Fruit fly (Drosophila melanogaster) whole organism, embryonic: ENCODE data around the gene dtn.
A peak's percentile ranks its signal among the peaks of the same experiment; 100 is the strongest.

ENCODE experiments used
- Adf1 ChIP-seq: fragments of 200-800 bp; sonication (Bioruptor generic); IDR thresholded peaks from 2 replicates; pipeline ENCODE4 v1.3.6; 2022; ENCODE audit warnings: missing biosample characterization, missing genetic modification characterization
- CG10321 ChIP-seq: fragments of 200-800 bp; sonication (Bioruptor generic); IDR thresholded peaks from 2 replicates; pipeline ENCODE4 v1.3.6; 2022; ENCODE audit warnings: missing biosample characterization, missing genetic modification characterization
- CG10654 ChIP-seq: fragments of 200-800 bp; sonication (Bioruptor generic); optimal IDR thresholded peaks from 2 replicates; lab custom pipeline; 2016; ENCODE audit warnings: missing biosample characterization, missing genetic modification characterization
- CG11696 ChIP-seq: fragments of 200-800 bp; sonication (Bioruptor generic); IDR thresholded peaks from 2 replicates; pipeline ENCODE4 v1.3.6; 2022; ENCODE audit warnings: missing biosample characterization, missing genetic modification characterization
- CG12104 ChIP-seq: fragments of 200-800 bp; sonication (Bioruptor generic); optimal IDR thresholded peaks from 3 replicates; lab custom pipeline; 2016; ENCODE audit warnings: missing biosample characterization, missing genetic modification characterization
- CG13775 ChIP-seq: fragments of 200-800 bp; sonication (Bioruptor generic); optimal IDR thresholded peaks from 3 replicates; lab custom pipeline; 2017; ENCODE audit warnings: missing biosample characterization, mild to moderate bottlenecking, missing genetic modification characterization
- CG14441 ChIP-seq: fragments of 200-800 bp; sonication (Bioruptor generic); IDR thresholded peaks from 2 replicates; pipeline ENCODE4 v1.3.6; 2022; ENCODE audit warnings: missing biosample characterization, missing genetic modification characterization
- CG14860 ChIP-seq: fragments of 200-800 bp; sonication (Bioruptor generic); IDR thresholded peaks from 3 replicates; pipeline ENCODE4 v1.3.6; 2022; ENCODE audit warnings: missing biosample characterization, missing genetic modification characterization; ENCODE audit not compliant: partially characterized antibody
- CG1603 ChIP-seq: fragments of 200-800 bp; sonication (Bioruptor generic); optimal IDR thresholded peaks from 2 replicates; lab custom pipeline; 2019; ENCODE audit warnings: missing biosample characterization, mild to moderate bottlenecking, missing genetic modification characterization, moderate library complexity
- CG17612 ChIP-seq: fragments of 200-800 bp; sonication (Bioruptor generic); IDR thresholded peaks from 2 replicates; pipeline ENCODE4 v1.3.6; 2022; ENCODE audit warnings: missing biosample characterization, missing genetic modification characterization
- CG18011 ChIP-seq: fragments of 200-800 bp; sonication (Bioruptor generic); optimal IDR thresholded peaks from 2 replicates; lab custom pipeline; 2017; ENCODE audit warnings: missing biosample characterization, missing genetic modification characterization, mild to moderate bottlenecking, moderate library complexity, missing genotype
- CG18599 ChIP-seq: fragments of 200-800 bp; sonication (Bioruptor generic); optimal IDR thresholded peaks from 3 replicates; lab custom pipeline; 2017; ENCODE audit warnings: missing biosample characterization, missing genetic modification characterization, mild to moderate bottlenecking, moderate library complexity, missing genetic modification reagents
- CG32532 ChIP-seq: fragments of 200-800 bp; sonication (Bioruptor generic); IDR thresholded peaks from 2 replicates; pipeline ENCODE4 v1.3.6; 2022; ENCODE audit warnings: missing biosample characterization, missing genetic modification characterization
- CG3726 ChIP-seq: fragments of 200-800 bp; sonication (Bioruptor generic); IDR thresholded peaks from 3 replicates; pipeline ENCODE4, ENCODE4 v1.3.6; 2022; ENCODE audit warnings: missing biosample characterization, missing genetic modification characterization
- CG5245 ChIP-seq: fragments of 200-800 bp; sonication (Bioruptor generic); optimal IDR thresholded peaks from 3 replicates; lab custom pipeline; 2016; ENCODE audit warnings: missing biosample characterization, missing genetic modification characterization
- CG7786 ChIP-seq: fragments of 200-800 bp; sonication (Bioruptor generic); optimal IDR thresholded peaks from 2 replicates; lab custom pipeline; 2016; ENCODE audit warnings: missing biosample characterization, missing genetic modification characterization
- CHES-1-like ChIP-seq: fragments of 200-800 bp; sonication (Bioruptor generic); optimal IDR thresholded peaks from 2 replicates; lab custom pipeline; 2016; ENCODE audit warnings: missing biosample characterization, missing genetic modification characterization
- CoRest ChIP-seq: fragments of 200-800 bp; sonication (Bioruptor generic); optimal IDR thresholded peaks from 3 replicates; lab custom pipeline; 2018; ENCODE audit warnings: missing biosample characterization, mild to moderate bottlenecking, missing genetic modification characterization, moderate library complexity
- Dad ChIP-seq: fragments of 200-800 bp; sonication (Bioruptor generic); optimal IDR thresholded peaks from 3 replicates; lab custom pipeline; 2016; ENCODE audit warnings: missing biosample characterization, missing genetic modification characterization
- Fer3 ChIP-seq: fragments of 200-800 bp; sonication (Bioruptor generic); optimal IDR thresholded peaks from 2 replicates; lab custom pipeline; 2018; ENCODE audit warnings: missing biosample characterization, mild to moderate bottlenecking, missing genetic modification characterization, moderate library complexity
- Hey ChIP-seq: fragments of 200-800 bp; sonication (Bioruptor generic); optimal IDR thresholded peaks from 3 replicates; lab custom pipeline; 2018; ENCODE audit warnings: missing biosample characterization, mild to moderate bottlenecking, missing genetic modification characterization
- NC2α ChIP-seq: fragments of 200-800 bp; sonication (Bioruptor generic); optimal IDR thresholded peaks from 2 replicates; lab custom pipeline; 2016; ENCODE audit warnings: missing biosample characterization, missing genetic modification characterization
- Oli ChIP-seq: fragments of 200-800 bp; sonication (Bioruptor generic); optimal IDR thresholded peaks from 2 replicates; lab custom pipeline; 2018; ENCODE audit warnings: missing biosample characterization, mild to moderate bottlenecking, missing genetic modification characterization, moderate library complexity
- Poxn ChIP-seq: fragments of 200-800 bp; sonication (Bioruptor generic); IDR thresholded peaks from 2 replicates; pipeline ENCODE4 v1.3.6; 2022; ENCODE audit warnings: missing biosample characterization, missing genetic modification characterization
- Six4 ChIP-seq: fragments of 200-800 bp; sonication (Bioruptor generic); optimal IDR thresholded peaks from 2 replicates; lab custom pipeline; 2016; ENCODE audit warnings: missing biosample characterization, missing genetic modification characterization
- Sox100B ChIP-seq: fragments of 200-800 bp; sonication (Bioruptor generic); optimal IDR thresholded peaks from 3 replicates; lab custom pipeline; 2018; ENCODE audit warnings: missing biosample characterization, mild to moderate bottlenecking, missing genetic modification characterization
- Tbp ChIP-seq: fragments of >200 bp; optimal IDR thresholded peaks from 2 replicates; lab custom pipeline; 2018; ENCODE audit warnings: missing biosample characterization, missing genetic modification characterization
- Usf ChIP-seq: fragments of 200-800 bp; sonication (Bioruptor generic); optimal IDR thresholded peaks from 2 replicates; lab custom pipeline; 2017; ENCODE audit warnings: missing genotype, missing biosample characterization, missing genetic modification characterization
- Xbp1 ChIP-seq: fragments of 200-800 bp; sonication (Bioruptor generic); optimal IDR thresholded peaks from 3 replicates; lab custom pipeline; 2016; ENCODE audit warnings: missing biosample characterization, mild to moderate bottlenecking, missing genetic modification characterization
- YL-1 ChIP-seq: fragments of 200-800 bp; sonication (Bioruptor generic); optimal IDR thresholded peaks from 3 replicates; lab custom pipeline; 2017; ENCODE audit warnings: missing biosample characterization, mild to moderate bottlenecking, missing genetic modification characterization
- az2 ChIP-seq: fragments of 200-800 bp; sonication (Bioruptor generic); optimal IDR thresholded peaks from 3 replicates; lab custom pipeline; 2016; ENCODE audit warnings: missing biosample characterization, missing genetic modification characterization
- bbx ChIP-seq: fragments of 200-800 bp; sonication (Bioruptor generic); IDR thresholded peaks from 2 replicates; pipeline ENCODE4 v1.3.6; 2022; ENCODE audit warnings: missing biosample characterization, missing genetic modification characterization; ENCODE audit not compliant: partially characterized antibody
- cato ChIP-seq: fragments of 200-800 bp; sonication (Bioruptor generic); optimal IDR thresholded peaks from 2 replicates; lab custom pipeline; 2016; ENCODE audit warnings: missing biosample characterization, missing genetic modification characterization, borderline replicate concordance
- crp ChIP-seq, 2 experiments: fragments of 200-800 bp; sonication (Bioruptor generic); optimal IDR thresholded peaks; 2 replicates in 1 of 2; 3 replicates in 1 of 2; lab custom pipeline; 2017; ENCODE audit warnings: missing biosample characterization in 2 of 2, missing genetic modification characterization in 2 of 2, mild to moderate bottlenecking in 1 of 2, moderate library complexity in 1 of 2
- disco-r ChIP-seq: fragments of 200-800 bp; sonication (Bioruptor generic); optimal IDR thresholded peaks from 2 replicates; lab custom pipeline; 2016; ENCODE audit warnings: missing biosample characterization, missing genetic modification characterization
- dmrt11E ChIP-seq: fragments of 200-800 bp; sonication (Bioruptor generic); optimal IDR thresholded peaks from 3 replicates; lab custom pipeline; 2018; ENCODE audit warnings: missing biosample characterization, mild to moderate bottlenecking, missing genetic modification characterization, moderate library complexity
- gfzf ChIP-seq: fragments of 200-800 bp; sonication (Bioruptor generic); optimal IDR thresholded peaks from 2 replicates; lab custom pipeline; 2016; ENCODE audit warnings: missing biosample characterization, mild to moderate bottlenecking, missing genetic modification characterization, moderate library complexity
- kah ChIP-seq: fragments of 200-800 bp; sonication (Bioruptor generic); optimal IDR thresholded peaks from 2 replicates; lab custom pipeline; 2018; ENCODE audit warnings: missing biosample characterization, mild to moderate bottlenecking, missing genetic modification characterization
- lmd ChIP-seq: fragments of 200-800 bp; sonication (Bioruptor generic); IDR thresholded peaks from 2 replicates; pipeline ENCODE4 v1.3.6; 2022; ENCODE audit warnings: missing biosample characterization, missing genetic modification characterization
- mirr ChIP-seq: fragments of 200-800 bp; sonication (Bioruptor generic); optimal IDR thresholded peaks from 3 replicates; lab custom pipeline; 2018; ENCODE audit warnings: missing biosample characterization, mild to moderate bottlenecking, missing genetic modification characterization
- nerfin-1 ChIP-seq: fragments of 200-800 bp; sonication (Bioruptor generic); optimal IDR thresholded peaks from 3 replicates; lab custom pipeline; 2019; ENCODE audit warnings: missing biosample characterization, mild to moderate bottlenecking, missing genetic modification characterization, moderate library complexity
- pzg ChIP-seq: fragments of 200-800 bp; sonication (Bioruptor generic); optimal IDR thresholded peaks from 3 replicates; lab custom pipeline; 2018; ENCODE audit warnings: missing biosample characterization, mild to moderate bottlenecking, missing genetic modification characterization, moderate library complexity
- row ChIP-seq: fragments of 200-800 bp; sonication (Bioruptor generic); IDR thresholded peaks from 3 replicates; pipeline ENCODE4 v1.3.6; 2022; ENCODE audit warnings: missing biosample characterization, missing genetic modification characterization
- sens ChIP-seq: fragments of 200-800 bp; sonication (Bioruptor generic); peaks from one replicate; lab custom pipeline; 2016; ENCODE audit warnings: missing biosample characterization, missing genetic modification characterization
- sens-2 ChIP-seq: fragments of 200-800 bp; sonication (Bioruptor generic); IDR thresholded peaks from 2 replicates; pipeline ENCODE4 v1.3.6; 2022; ENCODE audit warnings: missing biosample characterization, missing genetic modification characterization
- shn ChIP-seq: fragments of 200-800 bp; sonication (Bioruptor generic); optimal IDR thresholded peaks from 3 replicates; lab custom pipeline; 2016; ENCODE audit warnings: missing biosample characterization, missing genetic modification characterization
- sisA ChIP-seq: fragments of 200-800 bp; sonication (Bioruptor generic); IDR thresholded peaks from 2 replicates; pipeline ENCODE4 v1.3.6; 2022; ENCODE audit warnings: missing biosample characterization, missing genetic modification characterization
- sug ChIP-seq: fragments of 200-800 bp; optimal IDR thresholded peaks from 2 replicates; lab custom pipeline; 2019; ENCODE audit warnings: missing biosample characterization, mild to moderate bottlenecking, missing genetic modification characterization, moderate library complexity
- vnd ChIP-seq: fragments of 200-800 bp; sonication (Bioruptor generic); IDR thresholded peaks from 3 replicates; pipeline ENCODE4 v1.3.6; 2022; ENCODE audit warnings: missing biosample characterization, missing genetic modification characterization; ENCODE audit not compliant: partially characterized antibody
- zf30C ChIP-seq: fragments of 200-800 bp; sonication (Bioruptor generic); optimal IDR thresholded peaks from 3 replicates; lab custom pipeline; 2018; ENCODE audit warnings: missing biosample characterization, mild to moderate bottlenecking, missing genetic modification characterization

Gene dtn

dm6 chrX:6263614-6264130, 38.2 kb downstream of the dtn start (continued):
- TF ChIP-seq Dad (GFP tag; lab: Kevin White, UChicago) (no peak), CoRest (tag; lab: Kevin White, UChicago) (peak; percentile 83), Six4 (GFP tag; lab: Kevin White, UChicago) (peak; percentile 46), CG18599 (GFP tag; lab: Kevin White, UChicago) (peak; percentile 93), mirr (GFP tag; lab: Kevin White, UChicago) (peak; percentile 84), CG14441 (GFP tag; lab: Robert Waterston, UW) (peak; percentile 63), CG14860 (GFP tag; lab: Robert Waterston, UW) (no peak), Tbp (no peak), disco-r (GFP tag; lab: Kevin White, UChicago) (no peak), Sox100B (GFP tag; lab: Kevin White, UChicago) (peak; percentile 87), CG10654 (GFP tag; lab: Kevin White, UChicago) (peak; percentile 37), Usf (GFP tag; lab: Kevin White, UChicago) (peak; percentile 34), CG5245 (GFP tag; lab: Kevin White, UChicago) (peak; percentile 38), zf30C (GFP tag; lab: Kevin White, UChicago) (no peak), nerfin-1 (tag; lab: Kevin White, UChicago) (peak; percentile 72), CG17612 (GFP tag; lab: Robert Waterston, UW) (no peak), row (peak; percentile 76), gfzf (no peak), Xbp1 (GFP tag; lab: Kevin White, UChicago) (peak; percentile 60), CG1603 (tag; lab: Kevin White, UChicago) (peak; percentile 63), Oli (tag; lab: Kevin White, UChicago) (peak; percentile 84), CG12104 (GFP tag; lab: Kevin White, UChicago) (peak; percentile 52), lmd (GFP tag; lab: Robert Waterston, UW) (peak; percentile 77), CG7786 (peak; percentile 60), vnd (GFP tag; lab: Robert Waterston, UW) (no peak), kah (GFP tag; lab: Kevin White, UChicago) (peak; percentile 42), CG10321 (GFP tag; lab: Robert Waterston, UW) (no peak), CG18011 (GFP tag; lab: Kevin White, UChicago) (peak; percentile 45), Fer3 (peak; percentile 77), Adf1 (GFP tag; lab: Robert Waterston, UW) (peak; percentile 11; the same call in 1 of the 2 replicates), Hey (tag; lab: Kevin White, UChicago) (peak; percentile 18), sens (GFP tag; lab: Kevin White, UChicago) (peak; percentile 91), CG32532 (GFP tag; lab: Robert Waterston, UW) (peak; percentile 71), CHES-1-like (GFP tag; lab: Kevin White, UChicago) (peak; percentile 13), cato (peak; percentile 42), Poxn (0 out of 2 replicates have a peak, but pooled peaks have one; percentile 15), CG13775 (GFP tag; lab: Kevin White, UChicago) (peak; percentile 70), az2 (GFP tag; lab: Kevin White, UChicago) (peak; percentile 49), CG11696 (GFP tag; lab: Robert Waterston, UW) (peak; percentile 86), shn (GFP tag; lab: Kevin White, UChicago) (peak; percentile 4), YL-1 (peak; percentile 43), bbx (no peak), sug (tag; lab: Kevin White, UChicago) (peak; percentile 95), sisA (peak; percentile 61), crp (GFP tag; optimal IDR thresholded peaks at IDR 0.05; lab: Kevin White, UChicago) (no peak), sens-2 (0 out of 2 replicates have a peak, but pooled peaks have one; percentile 27), NC2α (no peak), dmrt11E (peak; percentile 1), pzg (GFP tag; lab: Kevin White, UChicago) (no peak), CG3726 (no peak)
